Worm (Caenorhabditis elegans): Measurements from ENCODE around the gene C15C8.6.

The C15C8.6 gene

DNA sequence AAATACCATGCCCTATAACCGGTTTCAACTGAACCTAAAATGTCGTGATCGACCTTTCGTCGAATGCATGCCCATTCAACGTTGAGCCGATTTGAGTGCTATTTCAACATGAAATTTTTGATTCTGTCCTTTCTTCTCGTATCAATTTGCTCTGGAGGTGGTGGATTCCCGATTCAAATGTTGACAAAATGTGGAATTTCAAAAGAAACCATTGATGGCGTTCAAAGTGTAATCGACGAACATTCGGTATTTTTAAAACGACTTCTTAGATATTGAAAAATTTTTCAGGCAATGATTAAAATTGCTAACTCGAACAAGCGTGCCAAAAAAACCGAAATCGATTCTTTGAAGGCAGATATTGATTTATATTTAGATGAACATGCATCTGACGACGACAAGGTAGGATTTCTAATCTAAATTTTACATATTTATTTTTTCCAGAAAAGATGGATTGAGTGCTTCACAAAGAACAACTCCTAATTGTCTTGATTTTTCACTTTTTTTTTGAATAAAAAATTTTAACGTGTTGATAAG is 24.2 kb downstream of the C15C8.6 start, which contains the start of gene R11D1.13:
TSS of gene R11D1.13 (plus strand) at position 51 of the 534 bp plus-strand sequence.
- TF ChIP-seq ceh-39 (tag; optimal IDR thresholded peaks at IDR 0.05) = no peak
- no peak for TF ChIP-seq unc-120 (tag; optimal IDR thresholded peaks at IDR 0.05; ENCODE audit: poor library complexity, severe bottlenecking)
- no peak for TF ChIP-seq unc-39 (tag; optimal IDR thresholded peaks at IDR 0.05)
- no peak for TF ChIP-seq pha-4 (tag; optimal IDR thresholded peaks at IDR 0.05)
- no peak for TF ChIP-seq snpc-4 (tag; optimal IDR thresholded peaks at IDR 0.05)
- TF ChIP-seq drap-1 (GFP tag; optimal IDR thresholded peaks at IDR 0.05) = no peak
- TF ChIP-seq ztf-11 (tag; optimal IDR thresholded peaks at IDR 0.05) = no peak
- TF ChIP-seq zip-8 (tag; optimal IDR thresholded peaks at IDR 0.05) = no peak
- no peak for TF ChIP-seq mls-2 (tag; optimal IDR thresholded peaks at IDR 0.05)
- no peak for TF ChIP-seq lin-13 (tag; optimal IDR thresholded peaks at IDR 0.05)
- TF ChIP-seq nhr-2 (tag; optimal IDR thresholded peaks at IDR 0.05) = no peak
- TF ChIP-seq tbx-8 (GFP tag; optimal IDR thresholded peaks at IDR 0.05) = no peak
- TF ChIP-seq nhr-76 (tag; optimal IDR thresholded peaks at IDR 0.05) = no peak

DNA sequence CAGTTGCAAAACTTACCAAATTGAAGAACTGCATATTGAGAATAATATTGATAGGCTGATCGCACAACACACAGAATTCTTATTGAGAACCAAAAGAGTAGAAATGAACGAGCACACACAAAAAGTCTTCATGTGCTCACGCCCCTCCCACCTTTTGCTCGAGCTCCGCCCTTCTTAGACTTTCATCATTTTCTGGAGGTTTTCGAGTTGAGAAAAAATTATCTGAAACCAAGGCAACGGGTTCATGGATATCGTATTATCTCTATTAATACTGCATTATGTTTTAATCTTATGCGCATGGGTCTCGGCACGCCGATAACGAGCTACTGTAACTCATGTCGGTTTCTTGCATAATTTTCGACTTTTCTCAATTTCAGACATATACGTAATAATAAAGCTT is 25.5 kb downstream of the C15C8.6 start, which contains the start of gene R11D1.12:
TSS of gene R11D1.12 (minus strand) at position 101 of the 400 bp plus-strand sequence.
- no peak for TF ChIP-seq ces-1 (GFP tag; optimal IDR thresholded peaks at IDR 0.05)
- TF ChIP-seq mab-5 (tag; optimal IDR thresholded peaks at IDR 0.05) = no peak
- TF ChIP-seq unc-39 (tag; optimal IDR thresholded peaks at IDR 0.05) = no peak
- no peak for TF ChIP-seq zip-8 (tag; optimal IDR thresholded peaks at IDR 0.05)
- TF ChIP-seq pha-4 (tag; optimal IDR thresholded peaks at IDR 0.05) = no peak

DNA sequence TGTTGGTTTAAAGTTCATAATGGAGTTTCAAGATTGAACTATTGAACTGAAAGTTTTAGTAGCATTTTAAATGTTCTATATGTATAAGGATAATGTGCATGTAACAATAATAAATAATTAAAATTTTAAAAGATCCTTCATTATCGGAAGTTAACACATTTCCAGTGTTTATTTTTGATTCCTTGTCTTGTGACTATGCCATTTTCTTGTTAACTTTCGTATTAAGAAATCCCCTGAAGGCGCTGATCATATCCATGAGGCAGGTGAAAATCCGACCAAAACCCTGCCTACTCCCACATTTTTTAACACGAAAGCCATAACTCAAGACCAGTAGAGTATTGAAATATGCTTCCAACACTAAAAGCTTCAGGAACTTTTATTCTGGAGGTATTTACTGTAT is 31.6 kb downstream of the C15C8.6 start, which contains the start of gene R11D1.7:
TSS of gene R11D1.7 (plus strand) at position 301 of the 400 bp plus-strand sequence.
- TF ChIP-seq sptf-1 (tag; optimal IDR thresholded peaks at IDR 0.05) = no peak
- TF ChIP-seq M03D4.4 (tag; optimal IDR thresholded peaks at IDR 0.05) = no peak
- TF ChIP-seq nhr-237 (tag; optimal IDR thresholded peaks at IDR 0.05) = no peak
- TF ChIP-seq ceh-43 (GFP tag; optimal IDR thresholded peaks at IDR 0.05) = no peak
- TF ChIP-seq mls-2 (tag; optimal IDR thresholded peaks at IDR 0.05) = no peak
- TF ChIP-seq hlh-1 (tag; optimal IDR thresholded peaks at IDR 0.05) = no peak
- TF ChIP-seq elt-3 (tag; optimal IDR thresholded peaks at IDR 0.05) = no peak
- no peak for TF ChIP-seq nhr-28 (tag; optimal IDR thresholded peaks at IDR 0.05)
- TF ChIP-seq blmp-1 (tag; optimal IDR thresholded peaks at IDR 0.05) = no peak
- no peak for TF ChIP-seq snpc-4 (tag; optimal IDR thresholded peaks at IDR 0.05)
- TF ChIP-seq lin-13 (tag; optimal IDR thresholded peaks at IDR 0.05) = no peak
- TF ChIP-seq mep-1 (tag; optimal IDR thresholded peaks at IDR 0.05) = no peak

DNA sequence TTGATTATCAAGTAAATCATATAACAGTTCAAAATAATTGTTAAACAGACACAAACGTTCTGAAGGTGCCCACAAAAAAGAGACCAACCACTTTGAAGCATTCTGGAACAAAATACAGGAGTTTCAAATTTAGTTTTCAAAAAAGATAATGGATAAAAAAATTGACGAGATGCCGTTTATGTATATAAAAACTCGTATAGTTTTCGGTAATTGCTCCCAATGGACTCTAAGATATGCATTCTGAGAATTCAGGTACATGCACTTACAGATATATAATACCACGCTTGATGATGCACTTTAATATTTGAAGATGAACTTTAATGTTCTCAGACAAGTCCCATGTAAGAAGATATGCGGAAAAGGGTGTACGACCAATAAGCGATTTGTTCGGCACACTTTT is 32.7 kb downstream of the C15C8.6 start, which contains the start of gene str-181:
TSS of gene str-181 (minus strand) at position 101 of the 400 bp plus-strand sequence.
- TF ChIP-seq mab-5 (tag; optimal IDR thresholded peaks at IDR 0.05) (no peak), nhr-28 (tag; optimal IDR thresholded peaks at IDR 0.05) (no peak), ztf-11 (tag; optimal IDR thresholded peaks at IDR 0.05) (no peak), lin-13 (tag; optimal IDR thresholded peaks at IDR 0.05) (no peak), unc-39 (tag; optimal IDR thresholded peaks at IDR 0.05) (no peak), elt-3 (tag; optimal IDR thresholded peaks at IDR 0.05) (no peak), hlh-1 (tag; optimal IDR thresholded peaks at IDR 0.05) (no peak), elt-1 (tag; optimal IDR thresholded peaks at IDR 0.05; ENCODE audit: borderline replicate concordance, insufficient read depth) (no peak), nhr-12 (tag; optimal IDR thresholded peaks at IDR 0.05) (no peak), unc-120 (tag; optimal IDR thresholded peaks at IDR 0.05; ENCODE audit: poor library complexity, severe bottlenecking) (no peak), blmp-1 (tag; optimal IDR thresholded peaks at IDR 0.05) (no peak), ceh-39 (tag; optimal IDR thresholded peaks at IDR 0.05) (no peak), pha-4 (tag; optimal IDR thresholded peaks at IDR 0.05) (no peak), zip-8 (tag; optimal IDR thresholded peaks at IDR 0.05) (no peak), snpc-4 (tag; optimal IDR thresholded peaks at IDR 0.05) (no peak)

DNA sequence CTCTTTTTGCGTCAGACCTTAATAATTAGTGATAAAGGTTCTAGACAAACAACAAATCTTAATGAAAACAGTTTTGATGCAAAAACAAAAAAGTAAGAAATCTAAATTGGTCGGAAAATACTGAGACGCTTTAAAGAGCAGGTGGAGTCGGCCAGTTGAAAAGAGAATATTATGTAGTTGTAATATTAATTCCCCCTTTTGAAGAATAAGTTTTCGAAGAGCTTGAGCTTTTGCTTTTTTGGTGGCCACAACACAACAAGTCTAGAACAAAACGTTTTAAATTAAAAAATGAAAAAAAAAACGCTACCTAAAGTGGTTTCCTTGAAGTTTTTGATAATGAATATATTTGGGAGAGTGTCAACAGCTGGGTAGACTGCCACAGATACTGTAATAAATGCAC is 34.9 kb downstream of the C15C8.6 start, which contains the start of gene str-178:
TSS of gene str-178 (minus strand) at position 101 of the 400 bp plus-strand sequence.
- no peak for TF ChIP-seq mep-1 (tag; optimal IDR thresholded peaks at IDR 0.05)

DNA sequence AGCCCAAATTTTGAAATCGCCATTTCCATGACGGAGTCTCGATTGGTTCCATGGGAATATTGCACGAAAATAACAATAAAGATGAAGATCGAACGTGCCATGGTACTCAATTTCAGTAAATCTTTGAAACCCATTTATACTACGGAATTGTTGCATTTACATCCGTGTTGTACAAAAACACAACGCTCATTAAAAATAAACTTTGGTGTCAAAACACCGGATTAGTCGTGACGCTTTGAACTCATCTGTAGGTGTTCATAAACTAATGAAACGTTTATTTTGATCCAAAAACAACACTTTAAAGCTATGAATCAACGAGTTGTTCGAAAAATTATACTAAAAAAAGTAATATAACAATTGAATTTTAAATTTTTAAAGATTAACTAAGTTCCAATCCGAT is 37.2 kb downstream of the C15C8.6 start, which contains the start of gene R11D1.4:
TSS of gene R11D1.4 (minus strand) at position 101 of the 400 bp plus-strand sequence.
- TF ChIP-seq ceh-83 (GFP tag; optimal IDR thresholded peaks at IDR 0.05) (no peak), ceh-43 (GFP tag; optimal IDR thresholded peaks at IDR 0.05) (no peak), sptf-1 (tag; optimal IDR thresholded peaks at IDR 0.05) (no peak), elt-1 (tag; optimal IDR thresholded peaks at IDR 0.05; ENCODE audit: borderline replicate concordance, insufficient read depth) (no peak), lin-32 (GFP tag; optimal IDR thresholded peaks at IDR 0.05) (no peak), lin-13 (tag; optimal IDR thresholded peaks at IDR 0.05) (no peak), drap-1 (GFP tag; optimal IDR thresholded peaks at IDR 0.05) (no peak), nhr-28 (tag; optimal IDR thresholded peaks at IDR 0.05) (no peak), nhr-2 (tag; optimal IDR thresholded peaks at IDR 0.05) (no peak), tbx-8 (GFP tag; optimal IDR thresholded peaks at IDR 0.05) (no peak), M03D4.4 (tag; optimal IDR thresholded peaks at IDR 0.05) (no peak), zip-8 (tag; optimal IDR thresholded peaks at IDR 0.05) (no peak)
